Fruit fly (Drosophila melanogaster): ENCODE data around the gene CG31327.

- TF ChIP-seq ttk (optimal IDR thresholded peaks at IDR 0.05) (no peak), Myc (optimal IDR thresholded peaks at IDR 0.05) (no peak), Sin3A (optimal IDR thresholded peaks at IDR 0.05) (no peak), insv (optimal IDR thresholded peaks at IDR 0.05) (no peak)
These were observed 6.3 kb downstream of the CG31327 start, which contains the start of gene Recs1 for dm6 chr3R:14153729-14154128.

Data from Kc167 (cell line).